Worm (Caenorhabditis elegans): ENCODE results near the gene F44E7.9.

F44E7.9 gene

ce11 chrV:5765081-5765480 lies 25.9 kb upstream of the F44E7.9 start, which contains the start of gene pgph-2:
TSS of gene pgph-2 (plus strand) at chrV:5765127.
- TF ChIP-seq elt-1 (tag; optimal IDR thresholded peaks at IDR 0.05) (no peak), unc-39 (tag; optimal IDR thresholded peaks at IDR 0.05) (no peak), sma-9 (GFP tag; optimal IDR thresholded peaks at IDR 0.05) (peak; percentile 25), sma-9 (tag; optimal IDR thresholded peaks at IDR 0.05) (no peak), crh-2 (tag; optimal IDR thresholded peaks at IDR 0.05) (peak; percentile 2)

- TF ChIP-seq snpc-4 (tag; optimal IDR thresholded peaks at IDR 0.05) (no peak), nhr-237 (tag; optimal IDR thresholded peaks at IDR 0.05) (no peak), peb-1 (tag; optimal IDR thresholded peaks at IDR 0.05) (no peak), mdl-1 (tag; optimal IDR thresholded peaks at IDR 0.05) (peak; percentile 77 to 78), lin-39 (tag; optimal IDR thresholded peaks at IDR 0.05) (no peak), ceh-82 (tag; optimal IDR thresholded peaks at IDR 0.05) (no peak), mbf-1 (tag; optimal IDR thresholded peaks at IDR 0.05) (no peak), blmp-1 (tag; optimal IDR thresholded peaks at IDR 0.05; ENCODE audit: insufficient read depth) (peak; percentile 81), nhr-11 (tag; optimal IDR thresholded peaks at IDR 0.05) (no peak), ceh-16 (tag; optimal IDR thresholded peaks at IDR 0.05) (no peak), ztf-1 (GFP tag; conservative IDR thresholded peaks at IDR 0.05) (no peak), R02D3.7 (tag; optimal IDR thresholded peaks at IDR 0.05) (no peak), nhr-12 (tag; optimal IDR thresholded peaks at IDR 0.05) (no peak), unc-62 (GFP tag; optimal IDR thresholded peaks at IDR 0.05) (no peak), ztf-11 (tag; optimal IDR thresholded peaks at IDR 0.05) (no peak), nhr-21 (tag; optimal IDR thresholded peaks at IDR 0.05) (peak; percentile 94), sma-9 (GFP tag; optimal IDR thresholded peaks at IDR 0.05) (peak; percentile 92), sma-9 (tag; optimal IDR thresholded peaks at IDR 0.05) (peak; percentile 10), ZK546.5 (tag; optimal IDR thresholded peaks at IDR 0.05) (no peak), ztf-4 (tag; optimal IDR thresholded peaks at IDR 0.05) (no peak), nhr-23 (tag; optimal IDR thresholded peaks at IDR 0.05) (no peak), alr-1 (tag; optimal IDR thresholded peaks at IDR 0.05) (no peak), nhr-77 (tag; optimal IDR thresholded peaks at IDR 0.05) (no peak), mab-5 (tag; optimal IDR thresholded peaks at IDR 0.05) (peak; percentile 19), dmd-4 (tag; optimal IDR thresholded peaks at IDR 0.05) (no peak), fos-1 (tag; optimal IDR thresholded peaks at IDR 0.05) (peak; percentile 39), lin-13 (GFP tag; optimal IDR thresholded peaks at IDR 0.05) (no peak), zag-1 (tag; optimal IDR thresholded peaks at IDR 0.05) (no peak), aly-2 (tag; optimal IDR thresholded peaks at IDR 0.05) (no peak), egl-27 (tag; optimal IDR thresholded peaks at IDR 0.05) (peak; percentile 78), unc-39 (tag; optimal IDR thresholded peaks at IDR 0.05) (no peak), lin-11 (tag; optimal IDR thresholded peaks at IDR 0.05) (no peak), skn-1 (tag; optimal IDR thresholded peaks at IDR 0.05) (no peak), crh-2 (tag; optimal IDR thresholded peaks at IDR 0.05) (peak; percentile 63), F13H6.1 (tag; optimal IDR thresholded peaks at IDR 0.05) (peak; percentile 90), nhr-6 (tag; optimal IDR thresholded peaks at IDR 0.05) (no peak), sma-3 (GFP tag; optimal IDR thresholded peaks at IDR 0.05) (peak; percentile 94), elt-1 (tag; optimal IDR thresholded peaks at IDR 0.05) (no peak), Y55F3AM.14 (GFP tag; optimal IDR thresholded peaks at IDR 0.05) (peak; percentile 39), nhr-129 (tag; optimal IDR thresholded peaks at IDR 0.05) (peak; percentile 62), gmeb-1 (tag; optimal IDR thresholded peaks at IDR 0.05) (peak; percentile 57), lsy-2 (tag; optimal IDR thresholded peaks at IDR 0.05) (peak in 1 of 2 experiments; percentile 19), nhr-10 (tag; optimal IDR thresholded peaks at IDR 0.05) (no peak), unc-55 (GFP tag; optimal IDR thresholded peaks at IDR 0.05) (no peak), elt-3 (tag; optimal IDR thresholded peaks at IDR 0.05) (no peak), C34F6.9 (tag; optimal IDR thresholded peaks at IDR 0.05) (no peak), ama-1 (optimal IDR thresholded peaks at IDR 0.05) (no peak), nhr-25 (tag; optimal IDR thresholded peaks at IDR 0.05) (peak; percentile 49), sem-4 (tag; optimal IDR thresholded peaks at IDR 0.05) (peak; percentile 17)
Observed at ce11 chrV:5768292-5768695, 22.7 kb upstream of the F44E7.9 start.

Data from whole organism, L2 larva.